Worm (Caenorhabditis elegans) whole organism, L3 larva: Measurements from ENCODE around the gene W02B12.13.
A peak's percentile ranks its signal among the peaks of the same experiment; 100 is the strongest.

Source experiments
- ZK546.5 ChIP-seq: sonication (generic microtip); optimal IDR thresholded peaks from 2 replicates; lab custom pipeline; 2017; ENCODE audit warnings: missing biosample characterization, missing genetic modification characterization
- aly-2 ChIP-seq: fragments of 150-350 bp; optimal IDR thresholded peaks from 2 replicates; lab custom pipeline; 2014; ENCODE audit warnings: missing biosample characterization, missing genetic modification characterization
- daf-12 ChIP-seq: fragments of 150-350 bp; optimal IDR thresholded peaks from 2 replicates; lab custom pipeline; 2014; ENCODE audit warnings: missing biosample characterization, missing genetic modification reagents, missing genetic modification characterization
- lsy-12 ChIP-seq: sonication (generic microtip); optimal IDR thresholded peaks from 2 replicates; lab custom pipeline; 2016; ENCODE audit warnings: mild to moderate bottlenecking, missing genetic modification characterization, missing compliant biosample characterization
- mdl-1 ChIP-seq: fragments of 150-350 bp; optimal IDR thresholded peaks from 2 replicates; lab custom pipeline; 2014; ENCODE audit warnings: missing biosample characterization, missing genetic modification characterization
- nhr-28 ChIP-seq: fragments of 150-350 bp; optimal IDR thresholded peaks from 2 replicates; lab custom pipeline; 2014; ENCODE audit warnings: missing biosample characterization, missing genetic modification characterization
- nhr-76 ChIP-seq: fragments of 150-350 bp; sonication (generic microtip); optimal IDR thresholded peaks from 5 replicates; lab custom pipeline; 2014; ENCODE audit warnings: missing biosample characterization, missing genetic modification characterization
- pha-4 ChIP-seq: fragments of 150-350 bp; optimal IDR thresholded peaks from 2 replicates; lab custom pipeline; 2014; ENCODE audit warnings: missing biosample characterization, missing genetic modification reagents, missing genetic modification characterization
- pqm-1 ChIP-seq: fragments of 150-350 bp; optimal IDR thresholded peaks from 2 replicates; lab custom pipeline; 2017; ENCODE audit warnings: missing biosample characterization, missing genetic modification characterization, inconsistent platforms
- skn-1 ChIP-seq: fragments of 150-350 bp; optimal IDR thresholded peaks from 2 replicates; lab custom pipeline; 2014; ENCODE audit warnings: missing biosample characterization, missing genetic modification characterization
- snpc-4 ChIP-seq: fragments of 150-350 bp; optimal IDR thresholded peaks from 2 replicates; lab custom pipeline; 2014; ENCODE audit warnings: missing biosample characterization, missing genetic modification characterization
- tbx-2 ChIP-seq: sonication (generic microtip); optimal IDR thresholded peaks from 2 replicates; lab custom pipeline; 2016; ENCODE audit warnings: mild to moderate bottlenecking, missing genetic modification characterization, missing compliant biosample characterization
- unc-62 ChIP-seq: fragments of 150-350 bp; sonication (generic microtip); optimal IDR thresholded peaks from 4 replicates; lab custom pipeline; 2014; ENCODE audit warnings: missing biosample characterization, missing genetic modification reagents, missing genetic modification characterization
- zag-1 ChIP-seq: fragments of 150-350 bp; optimal IDR thresholded peaks from 2 replicates; lab custom pipeline; 2014; ENCODE audit warnings: missing biosample characterization, missing genetic modification characterization

DNA sequence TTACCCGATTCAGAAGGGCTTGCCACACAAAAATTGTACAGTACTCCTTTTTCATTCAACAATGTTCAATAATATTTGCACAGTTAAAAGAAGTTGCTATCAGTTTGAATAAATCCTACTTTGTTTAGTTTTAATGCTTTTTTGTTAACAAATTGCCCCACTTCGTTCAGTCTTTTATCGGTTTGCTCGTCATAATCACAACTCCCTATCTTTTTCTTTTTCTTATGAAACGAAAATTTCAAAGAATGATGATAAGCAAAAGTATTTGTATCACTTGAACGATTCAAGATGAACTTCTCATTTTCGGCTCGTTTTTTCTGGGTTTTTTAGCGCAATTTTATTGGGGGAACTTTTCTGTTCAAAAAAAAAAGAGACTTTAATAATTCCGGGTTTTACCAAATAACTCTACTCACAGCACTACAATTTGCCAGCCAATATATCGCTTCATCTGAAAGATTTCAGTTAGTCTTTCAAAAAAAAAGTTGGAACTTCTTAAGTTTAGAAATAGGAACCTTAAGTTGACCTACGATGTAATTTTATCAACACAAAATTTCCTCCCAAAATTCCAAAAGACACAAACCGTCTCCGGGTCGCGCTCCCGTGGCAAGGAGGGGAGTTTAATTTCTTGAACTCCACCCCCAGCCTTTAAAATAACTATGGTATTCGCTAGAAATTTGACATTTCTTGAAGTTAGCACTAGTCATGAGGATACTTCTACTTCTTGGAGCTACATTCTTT is 20.3 kb upstream of the W02B12.13 start, which contains the start of gene C05D12.3:
- TF ChIP-seq pqm-1 (tag; lab: Kevin White, UChicago) (peak; percentile 45), mdl-1 (tag; lab: Kevin White, UChicago) (no peak), snpc-4 (tag; lab: Kevin White, UChicago) (no peak), ZK546.5 (tag; lab: Kevin White, UChicago) (no peak), nhr-28 (tag; lab: Kevin White, UChicago) (no peak), pha-4 (peak; percentile 24), skn-1 (tag; lab: Kevin White, UChicago) (no peak), aly-2 (tag; lab: Kevin White, UChicago) (no peak), daf-12 (tag; lab: Kevin White, UChicago) (no peak), unc-62 (GFP tag; lab: Kevin White, UChicago) (no peak), nhr-76 (tag; lab: Kevin White, UChicago) (no peak), tbx-2 (tag; lab: Kevin White, UChicago) (no peak), lsy-12 (no peak), zag-1 (tag; lab: Kevin White, UChicago) (no peak)
